Worm (Caenorhabditis elegans): Measurements from ENCODE around the gene Y14H12B.1.

DNA sequence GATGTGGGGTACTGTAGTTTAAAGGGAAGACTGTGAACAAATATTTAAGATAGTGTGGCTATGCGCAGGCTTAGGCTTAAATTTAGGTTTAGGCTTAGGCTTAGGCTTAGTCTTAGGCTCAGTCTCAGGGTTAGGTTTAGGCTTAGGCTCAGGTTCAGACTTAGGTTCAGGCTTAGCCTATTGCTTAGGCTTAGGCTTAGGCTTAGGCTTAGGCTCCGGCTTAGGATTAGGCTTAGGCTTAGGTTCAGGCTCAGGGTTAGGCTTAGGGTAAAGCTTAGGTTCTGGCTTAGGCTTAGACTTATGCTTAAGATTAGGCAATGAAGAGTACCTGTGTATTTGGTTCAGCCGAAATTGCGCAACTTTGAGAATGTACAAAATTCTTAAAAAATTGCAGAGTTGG is 50.0 kb downstream of the Y14H12B.1 start:
- TF ChIP-seq pha-4 (tag; optimal IDR thresholded peaks at IDR 0.05) (no peak), unc-62 (GFP tag; optimal IDR thresholded peaks at IDR 0.05) (no peak), elt-3 (tag; optimal IDR thresholded peaks at IDR 0.05) (no peak), nhr-237 (tag; optimal IDR thresholded peaks at IDR 0.05) (no peak), mep-1 (tag; optimal IDR thresholded peaks at IDR 0.05) (no peak), flh-1 (GFP tag; optimal IDR thresholded peaks at IDR 0.05) (no peak), ceh-83 (GFP tag; optimal IDR thresholded peaks at IDR 0.05) (no peak), lin-32 (GFP tag; optimal IDR thresholded peaks at IDR 0.05) (no peak), M03D4.4 (tag; optimal IDR thresholded peaks at IDR 0.05) (no peak), ztf-11 (tag; optimal IDR thresholded peaks at IDR 0.05) (no peak), mab-5 (tag; optimal IDR thresholded peaks at IDR 0.05) (no peak), unc-39 (tag; optimal IDR thresholded peaks at IDR 0.05) (no peak)
